Fruit fly (Drosophila melanogaster) whole organism: Measurements from ENCODE around the gene CG44014.

ENCODE experiments used
- CG8478 ChIP-seq: fragments of >200 bp; optimal IDR thresholded peaks from 2 replicates; lab custom pipeline; 2018; ENCODE audit warnings: inconsistent platforms
- Dll ChIP-seq: fragments of >200 bp; optimal IDR thresholded peaks from 2 replicates; lab custom pipeline; 2017
- EcR ChIP-seq, 2 experiments: fragments of >200 bp; optimal IDR thresholded peaks; 2 replicates each; lab custom pipeline; 2017; ENCODE audit warnings: missing biosample characterization in 2 of 2, missing genetic modification characterization in 2 of 2, missing genetic modification reagents in 2 of 2
- pan ChIP-seq: fragments of >200 bp; optimal IDR thresholded peaks from 2 replicates; lab custom pipeline; 2017
- psq ChIP-seq: fragments of >200 bp; optimal IDR thresholded peaks from 2 replicates; lab custom pipeline; 2017
- usp ChIP-seq: fragments of >200 bp; optimal IDR thresholded peaks from 2 replicates; lab custom pipeline; 2017; ENCODE audit warnings: missing biosample characterization, missing genetic modification characterization, mixed read lengths

The CG44014 gene

DNA sequence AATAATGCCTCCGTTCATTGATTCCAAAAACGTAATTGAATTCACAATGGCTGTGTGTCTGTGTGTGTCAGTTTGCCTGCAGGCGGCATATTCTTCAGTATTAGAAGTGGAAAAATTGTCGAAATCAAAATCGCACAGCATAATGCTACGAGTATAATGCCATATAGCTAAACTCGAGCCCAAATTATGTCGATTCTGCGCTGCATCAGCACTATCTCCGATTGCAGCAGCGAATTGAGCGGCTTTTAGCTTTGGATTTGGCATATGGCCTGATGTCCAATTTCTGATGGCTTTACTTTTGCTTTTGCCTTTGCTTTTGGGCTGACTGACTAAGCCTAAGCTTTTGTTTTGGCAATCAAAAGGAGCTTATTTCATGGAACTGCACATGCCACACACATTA lies 28.6 kb downstream of the CG44014 start:
- no peak for TF ChIP-seq usp (GFP tag; lab: Kevin White, UChicago)
- no peak for TF ChIP-seq CG8478 (lab: Kevin White, UChicago)
- TF ChIP-seq Dll (lab: Kevin White, UChicago), result no peak
- no peak for TF ChIP-seq EcR (GFP tag; optimal IDR thresholded peaks at IDR 0.05; lab: Kevin White, UChicago)
- TF ChIP-seq pan (lab: Kevin White, UChicago), result no peak
- TF ChIP-seq psq (lab: Kevin White, UChicago), result no peak

DNA sequence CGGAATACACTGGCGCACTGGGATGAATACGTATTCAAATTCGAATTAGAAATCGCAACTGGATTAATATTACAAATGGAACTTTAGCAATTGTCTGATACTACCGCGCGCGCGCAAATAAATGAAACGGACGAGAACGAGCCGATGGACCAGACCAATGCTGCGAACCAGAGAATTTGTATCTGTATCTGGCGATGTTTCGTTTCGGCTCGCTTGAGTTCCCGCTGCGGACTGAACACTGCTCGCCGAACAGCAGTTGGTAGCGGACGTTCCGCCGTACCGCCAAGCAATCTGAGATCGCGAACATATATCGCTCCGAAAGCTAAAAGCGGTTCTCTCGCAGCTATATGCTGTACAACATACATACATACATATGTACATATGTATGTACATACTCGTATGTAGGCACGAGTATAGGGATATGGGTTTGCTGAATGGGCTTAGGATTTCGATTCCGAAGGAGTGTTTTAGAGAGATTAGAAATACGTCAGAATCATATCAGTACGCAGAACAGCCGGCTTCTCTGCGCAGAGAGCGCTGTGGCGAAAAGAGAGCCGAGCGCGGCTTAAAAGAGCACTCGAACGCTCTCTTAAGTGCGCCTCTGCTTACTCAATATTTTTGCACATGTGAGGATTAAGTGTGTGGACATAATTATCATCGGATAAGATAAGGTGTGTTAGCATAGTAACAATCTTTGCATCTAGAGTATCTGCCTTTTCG lies 32.6 kb downstream of the CG44014 start, which contains the start of gene AdamTS-A:
AdamTS-A (minus strand) TSS at position 221 of the 720 bp plus-strand sequence.
- TF ChIP-seq psq (lab: Kevin White, UChicago) (no peak), Dll (lab: Kevin White, UChicago) (peak; percentile 55)

DNA sequence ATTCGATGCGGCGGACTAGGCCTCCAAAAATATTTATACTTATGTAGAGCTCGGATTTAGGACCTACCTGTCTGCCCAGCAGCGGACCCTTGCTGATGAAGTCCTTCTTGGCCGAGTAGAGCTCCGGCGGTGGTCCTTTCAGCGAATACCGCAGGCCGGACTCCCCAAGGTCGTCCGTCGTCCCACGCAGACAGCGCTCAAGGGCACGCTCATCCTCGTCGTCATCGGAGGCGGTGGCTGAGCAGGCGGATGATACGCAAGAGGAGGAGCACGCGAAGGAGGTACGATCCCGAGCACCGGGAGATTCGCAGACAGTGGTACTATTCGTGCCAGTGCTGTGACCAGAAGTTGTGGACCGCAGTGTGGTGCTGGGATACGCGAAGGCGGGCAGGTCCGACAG lies 33.9 kb downstream of the CG44014 start:
- TF ChIP-seq CG8478 (lab: Kevin White, UChicago) (no peak), pan (lab: Kevin White, UChicago) (no peak), EcR (GFP tag; optimal IDR thresholded peaks at IDR 0.05; lab: Kevin White, UChicago) (no peak), psq (lab: Kevin White, UChicago) (no peak), usp (GFP tag; lab: Kevin White, UChicago) (no peak)

DNA sequence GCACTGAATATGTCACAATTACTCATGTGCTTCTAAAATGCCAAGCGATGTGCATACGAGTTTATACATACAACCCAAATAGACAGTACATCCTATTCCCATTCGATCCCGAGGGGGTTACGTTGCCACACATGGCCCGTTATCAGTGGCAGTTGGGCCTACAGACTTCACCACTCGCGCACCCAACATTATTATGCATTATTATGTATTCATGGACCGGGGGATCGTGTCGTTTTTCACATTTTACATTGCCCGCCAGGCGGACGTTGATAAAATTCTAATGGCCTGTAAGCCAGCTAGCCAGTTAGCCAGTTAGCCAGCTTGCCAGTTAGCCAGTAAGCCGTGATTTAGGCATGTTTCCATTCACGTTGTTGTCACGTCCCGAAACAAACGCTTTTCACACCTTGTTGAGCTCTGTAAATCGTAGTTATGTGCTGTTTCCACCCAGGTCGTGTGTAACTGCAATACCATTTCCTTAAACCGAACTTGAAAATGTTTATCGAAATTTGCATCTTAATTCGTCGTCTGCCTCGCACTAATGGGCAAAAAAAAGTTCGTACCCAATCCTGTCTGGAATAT lies 35.2 kb downstream of the CG44014 start:
- TF ChIP-seq CG8478 (lab: Kevin White, UChicago) (no peak), usp (GFP tag; lab: Kevin White, UChicago) (no peak), pan (lab: Kevin White, UChicago) (no peak), psq (lab: Kevin White, UChicago) (no peak), EcR (GFP tag; optimal IDR thresholded peaks at IDR 0.05; lab: Kevin White, UChicago) (no peak), Dll (lab: Kevin White, UChicago) (no peak)

DNA sequence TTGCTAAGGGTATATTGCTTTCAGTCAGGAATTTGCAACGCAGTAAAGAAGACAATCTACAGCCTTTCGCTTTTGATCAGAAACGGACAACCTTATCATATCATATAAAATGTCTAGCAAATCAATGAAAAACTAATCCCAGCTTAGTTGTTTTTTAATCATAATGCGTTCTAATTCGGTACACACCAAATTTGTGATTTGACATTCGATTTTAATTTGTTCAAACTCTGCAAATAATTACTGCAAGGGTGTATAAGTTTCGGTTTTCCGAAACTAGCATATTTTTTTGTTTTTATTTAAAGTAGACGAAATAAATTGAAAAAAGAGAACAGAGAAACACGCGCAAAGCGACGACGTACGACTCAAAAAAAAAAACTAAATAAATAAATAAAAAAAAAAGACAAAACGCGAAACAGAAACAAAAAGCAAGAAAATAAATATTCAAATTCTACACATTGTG lies 35.9 kb downstream of the CG44014 start:
- TF ChIP-seq psq (lab: Kevin White, UChicago) (no peak), EcR (GFP tag; optimal IDR thresholded peaks at IDR 0.05; lab: Kevin White, UChicago) (no peak), Dll (lab: Kevin White, UChicago) (no peak), usp (GFP tag; lab: Kevin White, UChicago) (no peak), pan (lab: Kevin White, UChicago) (no peak), CG8478 (lab: Kevin White, UChicago) (no peak)

DNA sequence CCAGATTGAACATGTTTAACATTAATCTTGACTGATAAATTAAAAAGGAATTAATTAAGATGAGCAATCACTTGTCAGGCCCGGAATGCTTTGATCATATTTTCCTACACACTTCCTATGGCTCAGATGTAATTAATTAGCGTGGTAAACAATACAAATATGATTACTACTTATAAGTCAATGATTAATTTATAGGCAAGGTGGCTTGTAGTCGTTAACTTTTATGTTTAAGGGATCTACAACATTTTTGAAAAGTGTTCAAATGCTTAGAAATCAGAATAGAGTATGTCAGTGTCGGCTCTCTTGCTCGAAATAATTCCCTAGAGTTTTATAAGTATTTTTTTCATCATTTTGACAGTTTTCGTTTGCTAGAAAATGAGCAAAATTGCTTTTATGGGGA lies 36.9 kb downstream of the CG44014 start:
- TF ChIP-seq psq (lab: Kevin White, UChicago) (no peak), pan (lab: Kevin White, UChicago) (no peak), Dll (lab: Kevin White, UChicago) (no peak), CG8478 (lab: Kevin White, UChicago) (no peak), EcR (GFP tag; optimal IDR thresholded peaks at IDR 0.05; lab: Kevin White, UChicago) (no peak), usp (GFP tag; lab: Kevin White, UChicago) (no peak)

DNA sequence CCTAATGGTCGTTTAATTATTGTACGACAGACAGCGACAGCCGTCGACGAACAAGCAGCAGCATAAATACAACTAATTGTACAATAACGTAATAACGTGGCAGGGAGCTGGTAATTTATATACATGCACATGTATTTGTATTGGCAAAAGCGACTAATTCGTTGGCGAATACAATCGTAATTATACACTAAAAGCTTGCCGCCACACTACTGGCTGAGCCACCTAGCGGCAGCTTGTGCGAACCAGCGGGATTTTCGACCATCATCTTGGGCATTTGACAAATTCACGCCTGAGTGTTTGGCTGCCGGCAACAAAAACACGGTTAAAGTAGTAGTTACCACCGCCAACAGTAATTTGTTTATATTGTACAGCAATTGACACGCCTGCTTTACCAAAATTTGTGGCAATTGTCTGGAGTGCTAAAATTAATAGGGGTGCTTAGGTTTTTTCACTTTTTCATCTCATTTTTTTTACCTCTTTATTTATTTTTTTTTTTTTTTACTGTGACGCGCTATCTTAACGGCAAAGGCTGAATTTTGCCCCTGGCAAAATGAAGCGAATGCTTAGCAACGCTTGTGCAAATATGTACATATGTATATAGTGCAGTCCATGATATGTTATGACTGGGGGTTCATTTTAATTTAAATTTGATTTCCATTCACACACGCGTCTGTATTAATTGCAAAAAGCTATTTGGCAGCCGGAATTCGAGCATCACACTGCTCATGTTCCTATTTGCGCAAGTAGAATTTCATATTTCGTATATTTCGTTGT lies 40.5 kb downstream of the CG44014 start:
- no peak for TF ChIP-seq usp (GFP tag; lab: Kevin White, UChicago)
- TF ChIP-seq pan (lab: Kevin White, UChicago), result no peak
- TF ChIP-seq CG8478 (lab: Kevin White, UChicago), result no peak
- no peak for TF ChIP-seq Dll (lab: Kevin White, UChicago)
- TF ChIP-seq psq (lab: Kevin White, UChicago), result no peak
- TF ChIP-seq EcR (GFP tag; optimal IDR thresholded peaks at IDR 0.05; lab: Kevin White, UChicago), result no peak

DNA sequence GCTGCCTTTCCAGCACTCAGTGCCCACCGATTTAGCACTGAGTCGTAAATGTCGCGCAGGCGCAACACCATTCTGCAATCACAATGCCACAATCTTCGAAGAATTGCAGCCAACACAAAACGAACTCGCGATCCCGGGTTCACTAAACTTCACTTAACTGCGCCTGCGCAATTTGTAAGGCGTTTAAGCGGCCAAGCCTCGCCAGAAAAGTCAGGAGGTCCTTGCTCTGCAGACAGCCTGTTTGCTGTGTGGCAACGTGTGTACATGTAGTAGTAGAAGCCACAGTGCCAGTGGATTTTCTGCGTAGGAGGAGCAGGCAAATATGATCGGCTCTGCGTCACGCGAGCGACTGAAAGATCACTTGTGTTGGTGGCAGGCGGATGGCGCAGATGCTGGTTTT lies 45.5 kb downstream of the CG44014 start:
- TF ChIP-seq EcR (GFP tag; optimal IDR thresholded peaks at IDR 0.05; lab: Kevin White, UChicago), result peak in 1 of 2 experiments; percentile 76
- no peak for TF ChIP-seq usp (GFP tag; lab: Kevin White, UChicago)

DNA sequence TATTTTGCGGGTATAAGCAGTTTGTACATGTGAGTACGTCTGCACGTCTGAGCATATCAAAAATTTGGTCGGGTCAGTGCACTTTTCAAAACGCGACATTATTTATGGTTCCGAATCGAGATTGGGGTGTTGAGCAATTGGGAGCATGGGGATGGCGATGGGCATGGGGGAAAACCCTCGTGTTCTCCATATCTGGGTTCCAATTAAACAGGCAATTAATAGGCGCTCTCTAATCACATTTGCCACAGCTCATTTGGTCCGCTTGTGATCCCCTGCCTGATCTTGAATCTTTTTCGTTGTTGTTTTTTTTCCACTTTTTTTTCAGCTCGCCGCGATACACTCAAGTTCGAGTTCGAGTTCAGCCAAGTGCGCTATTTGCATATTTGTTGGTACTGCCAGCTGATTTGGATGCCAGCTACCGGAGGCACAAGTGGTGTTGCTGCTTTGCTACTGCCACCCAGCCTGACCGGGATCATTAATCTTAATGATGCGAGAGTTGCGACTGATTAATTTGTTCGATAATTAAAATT lies 50.4 kb downstream of the CG44014 start:
- no peak for TF ChIP-seq pan (lab: Kevin White, UChicago)
